Fruit fly (Drosophila melanogaster): Measurements from ENCODE around the gene dlg1.
A peak's percentile ranks its signal among the peaks of the same experiment; 100 is the strongest.

Gene dlg1

DNA sequence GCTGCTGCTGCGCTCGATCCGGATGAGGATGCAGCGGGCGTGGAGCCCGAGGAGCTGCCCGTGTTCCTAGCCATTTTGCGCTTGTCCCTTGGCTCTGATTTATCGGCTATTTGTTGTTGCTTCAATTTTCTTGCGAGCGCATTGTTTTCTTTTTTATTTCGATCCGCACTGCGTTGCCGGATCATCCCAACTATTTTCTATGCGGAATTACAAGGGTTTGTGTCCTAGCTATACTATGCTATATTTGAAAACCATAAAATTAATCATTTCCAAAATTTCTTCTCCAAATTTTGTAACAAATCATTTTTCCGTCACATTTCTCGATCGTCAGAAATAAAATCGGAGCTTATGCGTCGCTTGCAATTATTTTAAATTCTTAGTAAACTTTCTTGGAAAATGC is 21.7 kb upstream of the dlg1 start, which contains the start of the genes GCS1 and CG11756:
TSS of gene GCS1 (minus strand) at position 193 of the 400 bp plus-strand sequence.
TSS of gene CG11756 (plus strand) at position 312 of the 400 bp plus-strand sequence.
- TF ChIP-seq CG3032 (tag; optimal IDR thresholded peaks at IDR 0.05) (peak; percentile 1), Sox14 (GFP tag; optimal IDR thresholded peaks at IDR 0.05) (peak; percentile 42), CG32006 (GFP tag; optimal IDR thresholded peaks at IDR 0.05) (no peak), Eip78C (GFP tag) (peak; percentile 0)

DNA sequence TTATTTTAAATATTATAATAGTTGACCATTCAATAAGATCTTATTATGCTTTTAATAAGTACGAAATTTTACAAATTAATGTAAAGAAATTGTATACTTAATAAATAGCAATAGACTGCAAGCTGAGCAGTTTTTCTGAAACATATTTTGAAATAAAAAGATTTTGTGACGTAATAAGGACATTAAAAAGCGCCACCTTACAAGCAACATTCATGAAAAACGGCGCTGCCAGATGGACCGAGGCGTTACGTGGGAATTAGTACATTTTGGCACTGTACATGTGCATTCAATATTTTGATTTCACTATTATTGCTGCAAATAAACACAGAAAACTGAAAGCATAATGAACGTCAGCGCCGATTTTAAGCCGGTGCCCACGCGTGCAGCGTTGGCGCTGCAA is 20.6 kb upstream of the dlg1 start, which contains the start of gene CG1738:
TSS of gene CG1738 (plus strand) at position 221 of the 400 bp plus-strand sequence.
- TF ChIP-seq vri (GFP tag; optimal IDR thresholded peaks at IDR 0.05) (peak; percentile 21), Sox102F (GFP tag; optimal IDR thresholded peaks at IDR 0.05) (no peak), fd59A (GFP tag; optimal IDR thresholded peaks at IDR 0.05) (no peak), Eip78C (GFP tag) (no peak), cyc (GFP tag; optimal IDR thresholded peaks at IDR 0.05) (peak; percentile 6), salr (GFP tag; optimal IDR thresholded peaks at IDR 0.05) (no peak), Hr4 (GFP tag; optimal IDR thresholded peaks at IDR 0.05) (no peak), Smox (GFP tag; optimal IDR thresholded peaks at IDR 0.05) (peak; percentile 5), CG6163 (GFP tag; IDR thresholded peaks at IDR 0.05) (no peak), Hr38 (GFP tag; optimal IDR thresholded peaks at IDR 0.05) (no peak), Lpt (GFP tag; optimal IDR thresholded peaks at IDR 0.05) (no peak), CG6854 (GFP tag; optimal IDR thresholded peaks at IDR 0.05) (no peak), CG1621 (tag; optimal IDR thresholded peaks at IDR 0.05) (no peak)

DNA sequence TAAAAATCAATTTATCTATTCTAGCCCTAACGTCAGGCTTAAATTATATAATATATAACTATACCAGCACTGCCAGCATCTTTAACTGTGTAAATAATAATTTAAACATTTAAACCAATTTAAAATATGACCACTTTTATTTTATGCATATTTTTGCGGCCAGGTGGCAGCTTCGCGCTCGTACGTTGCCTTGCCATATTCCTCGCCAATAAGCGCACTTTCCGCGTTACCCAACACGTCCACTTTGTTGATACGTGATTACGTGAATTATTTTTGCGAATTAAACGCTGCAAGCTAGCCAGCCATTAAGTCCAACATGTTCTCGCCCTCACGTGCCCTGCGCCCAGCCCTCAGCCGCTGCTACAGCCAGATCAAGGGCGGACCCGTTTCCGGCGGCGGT is 19.7 kb upstream of the dlg1 start, which contains the start of gene NdufV3:
TSS of gene NdufV3 (plus strand) at position 219 of the 400 bp plus-strand sequence.
- no peak for TF ChIP-seq CG6808 (GFP tag; optimal IDR thresholded peaks at IDR 0.05)
- TF ChIP-seq Sox14 (GFP tag; optimal IDR thresholded peaks at IDR 0.05): peak; percentile 6
- no peak for TF ChIP-seq Eip93F (GFP tag; optimal IDR thresholded peaks at IDR 0.05)
- TF ChIP-seq CG8119 (GFP tag; IDR thresholded peaks at IDR 0.05): no peak
- TF ChIP-seq Blimp-1 (GFP tag; optimal IDR thresholded peaks at IDR 0.05): no peak
- TF ChIP-seq vri (GFP tag; optimal IDR thresholded peaks at IDR 0.05): no peak
- no peak for TF ChIP-seq CG34406 (GFP tag; optimal IDR thresholded peaks at IDR 0.05)
- TF ChIP-seq CG4318 (GFP tag; optimal IDR thresholded peaks at IDR 0.05): no peak
- TF ChIP-seq spab (GFP tag; optimal IDR thresholded peaks at IDR 0.05): no peak
- no peak for TF ChIP-seq Eip75B (GFP tag; optimal IDR thresholded peaks at IDR 0.05)
- TF ChIP-seq svp (GFP tag): peak; percentile 50
- no peak for TF ChIP-seq Met (GFP tag; optimal IDR thresholded peaks at IDR 0.05)
- no peak for TF ChIP-seq CG11902 (GFP tag; optimal IDR thresholded peaks at IDR 0.05)
- TF ChIP-seq fkh (GFP tag; optimal IDR thresholded peaks at IDR 0.05): peak; percentile 9
- TF ChIP-seq CG16779 (tag; optimal IDR thresholded peaks at IDR 0.05): no peak
- no peak for TF ChIP-seq Hr38 (GFP tag; optimal IDR thresholded peaks at IDR 0.05)
- no peak for TF ChIP-seq Smox (GFP tag; optimal IDR thresholded peaks at IDR 0.05)
- no peak for TF ChIP-seq Hr4 (GFP tag; optimal IDR thresholded peaks at IDR 0.05)
- no peak for TF ChIP-seq Gug (GFP tag; IDR thresholded peaks at IDR 0.05)
- TF ChIP-seq salr (GFP tag; optimal IDR thresholded peaks at IDR 0.05): no peak
- no peak for TF ChIP-seq CG3032 (tag; optimal IDR thresholded peaks at IDR 0.05)
- TF ChIP-seq ss (GFP tag; optimal IDR thresholded peaks at IDR 0.05): no peak
- no peak for TF ChIP-seq esn (GFP tag; optimal IDR thresholded peaks at IDR 0.05)
- TF ChIP-seq fd59A (GFP tag; optimal IDR thresholded peaks at IDR 0.05): no peak
- no peak for TF ChIP-seq CG8632 (GFP tag; optimal IDR thresholded peaks at IDR 0.05)
- no peak for TF ChIP-seq fd85E (GFP tag; optimal IDR thresholded peaks at IDR 0.05)
- no peak for TF ChIP-seq CG7368 (GFP tag; optimal IDR thresholded peaks at IDR 0.05)
- no peak for TF ChIP-seq CG32006 (GFP tag; optimal IDR thresholded peaks at IDR 0.05)
- TF ChIP-seq topi (GFP tag; optimal IDR thresholded peaks at IDR 0.05): no peak
- no peak for TF ChIP-seq achi (GFP tag; optimal IDR thresholded peaks at IDR 0.05)
- no peak for TF ChIP-seq CG8319 (GFP tag; optimal IDR thresholded peaks at IDR 0.05)
- TF ChIP-seq CG10669 (GFP tag; optimal IDR thresholded peaks at IDR 0.05): no peak
- TF ChIP-seq eg (GFP tag; IDR thresholded peaks at IDR 0.05): no peak
- TF ChIP-seq Sox102F (GFP tag; optimal IDR thresholded peaks at IDR 0.05): no peak
- no peak for TF ChIP-seq Lpt (GFP tag; optimal IDR thresholded peaks at IDR 0.05)
- TF ChIP-seq lz (GFP tag; optimal IDR thresholded peaks at IDR 0.05): peak; percentile 22
- TF ChIP-seq dsx (GFP tag; optimal IDR thresholded peaks at IDR 0.05; ENCODE audit: poor library complexity, severe bottlenecking): no peak
- TF ChIP-seq CG10631 (GFP tag; optimal IDR thresholded peaks at IDR 0.05): no peak
- no peak for TF ChIP-seq Ets96B (tag; optimal IDR thresholded peaks at IDR 0.05)
- peak; percentile 1 for TF ChIP-seq cyc (GFP tag; optimal IDR thresholded peaks at IDR 0.05)
- TF ChIP-seq CG3919 (GFP tag; optimal IDR thresholded peaks at IDR 0.05): peak; percentile 12
- TF ChIP-seq Hr39 (GFP tag; optimal IDR thresholded peaks at IDR 0.05): no peak

Data from whole organism, prepupa.